Fruit fly (Drosophila melanogaster): ENCODE data around the gene CG13005.

CG13005 gene

dm6 chrX:16834259-16834658, 30.8 kb downstream of the CG13005 start (continued):
- TF ChIP-seq CG3838 (GFP tag; optimal IDR thresholded peaks at IDR 0.05) (no peak), sim (GFP tag; IDR thresholded peaks at IDR 0.05) (no peak), CG9215 (GFP tag; IDR thresholded peaks at IDR 0.05) (peak; percentile 42; the same call in 1 of the 2 replicates), Antp (GFP tag; optimal IDR thresholded peaks at IDR 0.05) (no peak), CG17912 (GFP tag; optimal IDR thresholded peaks at IDR 0.05) (no peak), CG4282 (GFP tag; optimal IDR thresholded peaks at IDR 0.05) (no peak), vfl (GFP tag; optimal IDR thresholded peaks at IDR 0.05) (no peak), da (GFP tag; optimal IDR thresholded peaks at IDR 0.05) (no peak), klu (GFP tag; IDR thresholded peaks at IDR 0.05) (no peak), CG14710 (tag; optimal IDR thresholded peaks at IDR 0.05) (no peak), nerfin-2 (GFP tag; IDR thresholded peaks at IDR 0.05; ENCODE audit: partially characterized antibody) (no peak), Chrac-16 (GFP tag; optimal IDR thresholded peaks at IDR 0.05) (no peak), jumu (GFP tag; optimal IDR thresholded peaks at IDR 0.05) (no peak), fd102C (GFP tag; optimal IDR thresholded peaks at IDR 0.05) (no peak), mld (GFP tag; IDR thresholded peaks at IDR 0.05; ENCODE audit: partially characterized antibody) (no peak), CG4730 (GFP tag; IDR thresholded peaks at IDR 0.05) (0 out of 2 replicates have a peak, but pooled peaks have one; percentile 36), Doc3 (GFP tag; IDR thresholded peaks at IDR 0.05; ENCODE audit: partially characterized antibody) (no peak), salm (tag; optimal IDR thresholded peaks at IDR 0.05) (peak; percentile 16), CG6689 (GFP tag; IDR thresholded peaks at IDR 0.05) (peak; percentile 55), CG11695 (GFP tag; IDR thresholded peaks at IDR 0.05) (no peak), CG3407 (GFP tag; optimal IDR thresholded peaks at IDR 0.05) (peak; percentile 8), CG31388 (GFP tag; optimal IDR thresholded peaks at IDR 0.05) (no peak), cg (GFP tag; optimal IDR thresholded peaks at IDR 0.05) (no peak), zen (tag; optimal IDR thresholded peaks at IDR 0.05) (no peak), al (GFP tag; IDR thresholded peaks at IDR 0.05) (no peak), Med (GFP tag) (peak; percentile 81), CG3995 (GFP tag; optimal IDR thresholded peaks at IDR 0.05) (no peak), crc (GFP tag; optimal IDR thresholded peaks at IDR 0.05) (no peak), Sry-δ (GFP tag; optimal IDR thresholded peaks at IDR 0.05) (no peak), Poxn (GFP tag; IDR thresholded peaks at IDR 0.05) (no peak), CG18011 (GFP tag; optimal IDR thresholded peaks at IDR 0.05) (no peak), sug (tag; optimal IDR thresholded peaks at IDR 0.05) (peak; percentile 26), Dfd (GFP tag; optimal IDR thresholded peaks at IDR 0.05) (no peak), CG2202 (tag; optimal IDR thresholded peaks at IDR 0.05) (no peak), CG8765 (GFP tag; IDR thresholded peaks at IDR 0.05) (no peak), zfh1 (GFP tag; IDR thresholded peaks at IDR 0.05) (no peak), CG17568 (GFP tag; optimal IDR thresholded peaks at IDR 0.05) (peak; percentile 5), hkb (optimal IDR thresholded peaks at IDR 0.05) (no peak), hkb (GFP tag; IDR thresholded peaks at IDR 0.05) (0 out of 2 replicates have a peak, but pooled peaks have one; percentile 32), CG13296 (GFP tag; optimal IDR thresholded peaks at IDR 0.05) (no peak), CG8478 (optimal IDR thresholded peaks at IDR 0.05) (no peak), HLH4C (GFP tag; IDR thresholded peaks at IDR 0.05; ENCODE audit: partially characterized antibody) (no peak), CG10147 (GFP tag; optimal IDR thresholded peaks at IDR 0.05) (no peak), Hr39 (optimal IDR thresholded peaks at IDR 0.05) (no peak), CG18619 (GFP tag; optimal IDR thresholded peaks at IDR 0.05) (peak; percentile 42), CG1024 (GFP tag; IDR thresholded peaks at IDR 0.05) (no peak), hth (optimal IDR thresholded peaks at IDR 0.05) (no peak), CG13424 (tag; optimal IDR thresholded peaks at IDR 0.05) (peak; percentile 60), CG32772 (GFP tag; IDR thresholded peaks at IDR 0.05) (peak; percentile 6; the same call in 1 of the 2 replicates), CG17328 (GFP tag; IDR thresholded peaks at IDR 0.05) (0 out of 2 replicates have a peak, but pooled peaks have one; percentile 14), CG30403 (GFP tag; optimal IDR thresholded peaks at IDR 0.05) (peak; percentile 53), CG12769 (tag; optimal IDR thresholded peaks at IDR 0.05) (no peak), CG9437 (GFP tag; optimal IDR thresholded peaks at IDR 0.05) (peak; percentile 37)

Data from whole organism, embryonic.